Fruit fly (Drosophila melanogaster) whole organism, wandering third instar larva: ENCODE data around the gene CG13272.

ENCODE experiments used
- Abd-B ChIP-seq: fragments of >200 bp; optimal IDR thresholded peaks from 2 replicates; lab custom pipeline; 2017; ENCODE audit warnings: missing biosample characterization, missing genetic modification characterization
- CG9705 ChIP-seq: fragments of 200-800 bp; sonication (Bioruptor generic); optimal IDR thresholded peaks from 2 replicates; lab custom pipeline; 2018; ENCODE audit warnings: missing biosample characterization, mild to moderate bottlenecking, missing genetic modification characterization
- CrebA ChIP-seq: fragments of 200-800 bp; sonication (Bioruptor generic); optimal IDR thresholded peaks from 2 replicates; lab custom pipeline; 2016; ENCODE audit warnings: missing biosample characterization, mild to moderate bottlenecking, missing genetic modification characterization, borderline replicate concordance
- Dfd ChIP-seq: fragments of >200 bp; optimal IDR thresholded peaks from 2 replicates; lab custom pipeline; 2017; ENCODE audit warnings: missing biosample characterization, missing genetic modification characterization
- Dif ChIP-seq: fragments of 200-275, 200-300 bp; sonication (Bioruptor generic); optimal IDR thresholded peaks from 2 replicates; lab custom pipeline; 2018; ENCODE audit warnings: missing biosample characterization, missing genetic modification characterization; ENCODE audit not compliant: partially characterized antibody
- GATAd ChIP-seq: sonication (Bioruptor generic); optimal IDR thresholded peaks from 2 replicates; lab custom pipeline; 2016; ENCODE audit warnings: missing biosample characterization, missing genetic modification characterization
- HLH106 ChIP-seq: fragments of 200-800 bp; optimal IDR thresholded peaks from 3 replicates; lab custom pipeline; 2019; ENCODE audit warnings: missing biosample characterization, mild to moderate bottlenecking, missing genetic modification characterization, moderate library complexity
- Hnf4 ChIP-seq: fragments of 200-800 bp; sonication (Bioruptor generic); optimal IDR thresholded peaks from 2 replicates; lab custom pipeline; 2016; ENCODE audit warnings: missing biosample characterization, mild to moderate bottlenecking, missing genetic modification characterization
- Hr78 ChIP-seq: fragments of >200 bp; optimal IDR thresholded peaks from 2 replicates; lab custom pipeline; 2017; ENCODE audit warnings: missing biosample characterization, missing genetic modification characterization
- Hr83 ChIP-seq: fragments of 200-300 bp; sonication (Bioruptor generic); optimal IDR thresholded peaks from 2 replicates; lab custom pipeline; 2016; ENCODE audit warnings: missing biosample characterization, mild to moderate bottlenecking, missing genetic modification characterization, moderate library complexity; ENCODE audit not compliant: poor library complexity, severe bottlenecking
- Jra ChIP-seq: sonication (Bioruptor generic); optimal IDR thresholded peaks from 2 replicates; lab custom pipeline; 2016; ENCODE audit warnings: missing biosample characterization, missing genetic modification characterization
- Mio ChIP-seq: sonication (Bioruptor generic); optimal IDR thresholded peaks from 2 replicates; lab custom pipeline; 2016; ENCODE audit warnings: missing biosample characterization, missing genetic modification characterization
- Myc ChIP-seq: fragments of >200 bp; optimal IDR thresholded peaks from 2 replicates; lab custom pipeline; 2017
- N ChIP-seq: fragments of >200 bp; optimal IDR thresholded peaks from 2 replicates; lab custom pipeline; 2018; ENCODE audit warnings: missing biosample characterization, missing external identifiers, missing genetic modification characterization
- Rel ChIP-seq, 2 experiments: fragments of 200-800 bp; sonication (Bioruptor generic) in 1 of 2; optimal IDR thresholded peaks; 2 replicates in 1 of 2; 3 replicates in 1 of 2; lab custom pipeline; 2016 to 2019; ENCODE audit warnings: mild to moderate bottlenecking in 2 of 2, missing biosample characterization in 2 of 2, missing genetic modification characterization in 2 of 2, moderate library complexity in 1 of 2
- Sp1 ChIP-seq: fragments of 200-800 bp; sonication (Bioruptor generic); optimal IDR thresholded peaks from 3 replicates; lab custom pipeline; 2019; ENCODE audit warnings: missing biosample characterization, mild to moderate bottlenecking, missing genetic modification characterization, moderate library complexity
- Vsx2 ChIP-seq: fragments of 200-300, 225-300 bp; sonication (Bioruptor generic); optimal IDR thresholded peaks from 2 replicates; lab custom pipeline; 2018; ENCODE audit warnings: missing biosample characterization, missing genetic modification characterization; ENCODE audit not compliant: partially characterized antibody
- br ChIP-seq: fragments of 200-800 bp; sonication (Bioruptor generic); optimal IDR thresholded peaks from 2 replicates; lab custom pipeline; 2016; ENCODE audit warnings: missing biosample characterization, missing genetic modification characterization
- dl ChIP-seq, 2 experiments: fragments of 175-275, 200-275 bp in 1 of 2; fragments of 200-275 bp in 1 of 2; sonication (Bioruptor generic); optimal IDR thresholded peaks; lab custom pipeline; 2018; ENCODE audit warnings: mild to moderate bottlenecking in 2 of 2, missing biosample characterization in 2 of 2, missing genetic modification characterization in 2 of 2, moderate library complexity in 2 of 2; ENCODE audit not compliant: partially characterized antibody in 2 of 2, insufficient read depth in 1 of 2
- dmrt93B ChIP-seq: fragments of 200-800 bp; sonication (Bioruptor generic); optimal IDR thresholded peaks from 2 replicates; lab custom pipeline; 2018; ENCODE audit warnings: missing biosample characterization, mild to moderate bottlenecking, missing genetic modification characterization
- dsf ChIP-seq: sonication (Bioruptor generic); optimal IDR thresholded peaks from 2 replicates; lab custom pipeline; 2016; ENCODE audit warnings: missing biosample characterization, missing genetic modification characterization, borderline replicate concordance
- ey ChIP-seq: fragments of 200-800 bp; sonication (Bioruptor generic); optimal IDR thresholded peaks from 2 replicates; lab custom pipeline; 2016; ENCODE audit warnings: missing biosample characterization, missing genetic modification characterization
- foxo ChIP-seq, 2 experiments: fragments of 200-800 bp; sonication (Bioruptor generic); optimal IDR thresholded peaks; 2 replicates in 1 of 2; 3 replicates in 1 of 2; lab custom pipeline; 2016 to 2017; ENCODE audit warnings: missing biosample characterization in 2 of 2, missing genetic modification characterization in 2 of 2
- fru ChIP-seq: fragments of 200-800 bp; sonication (Bioruptor generic); optimal IDR thresholded peaks from 3 replicates; lab custom pipeline; 2016; ENCODE audit warnings: missing biosample characterization, mild to moderate bottlenecking, missing genetic modification characterization
- jim ChIP-seq: fragments of 175-275, 200-325 bp; sonication (Bioruptor generic); optimal IDR thresholded peaks from 2 replicates; lab custom pipeline; 2016; ENCODE audit warnings: missing biosample characterization, mild to moderate bottlenecking, missing genetic modification characterization
- lola ChIP-seq: fragments of >200 bp; optimal IDR thresholded peaks from 2 replicates; lab custom pipeline; 2017; ENCODE audit warnings: missing biosample characterization, missing genetic modification characterization
- psq ChIP-seq: fragments of 200-800 bp; sonication (Bioruptor generic); optimal IDR thresholded peaks from 3 replicates; lab custom pipeline; 2017; ENCODE audit warnings: missing biosample characterization, mild to moderate bottlenecking, missing genetic modification characterization, moderate library complexity
- rgr ChIP-seq: fragments of 200-800 bp; sonication (Bioruptor generic); optimal IDR thresholded peaks from 3 replicates; lab custom pipeline; 2016; ENCODE audit warnings: missing biosample characterization, mild to moderate bottlenecking, missing genetic modification characterization
- sage ChIP-seq: fragments of 200-800 bp; sonication (Bioruptor generic); optimal IDR thresholded peaks from 2 replicates; lab custom pipeline; 2016; ENCODE audit warnings: missing biosample characterization, mild to moderate bottlenecking, missing genetic modification characterization
- sv ChIP-seq: fragments of 200-800 bp; sonication (Bioruptor generic); optimal IDR thresholded peaks from 3 replicates; lab custom pipeline; 2016; ENCODE audit warnings: missing biosample characterization, missing genetic modification characterization
- usp ChIP-seq: fragments of >200 bp; optimal IDR thresholded peaks from 2 replicates; lab custom pipeline; 2017; ENCODE audit warnings: missing biosample characterization, missing genetic modification characterization

CG13272 gene

DNA sequence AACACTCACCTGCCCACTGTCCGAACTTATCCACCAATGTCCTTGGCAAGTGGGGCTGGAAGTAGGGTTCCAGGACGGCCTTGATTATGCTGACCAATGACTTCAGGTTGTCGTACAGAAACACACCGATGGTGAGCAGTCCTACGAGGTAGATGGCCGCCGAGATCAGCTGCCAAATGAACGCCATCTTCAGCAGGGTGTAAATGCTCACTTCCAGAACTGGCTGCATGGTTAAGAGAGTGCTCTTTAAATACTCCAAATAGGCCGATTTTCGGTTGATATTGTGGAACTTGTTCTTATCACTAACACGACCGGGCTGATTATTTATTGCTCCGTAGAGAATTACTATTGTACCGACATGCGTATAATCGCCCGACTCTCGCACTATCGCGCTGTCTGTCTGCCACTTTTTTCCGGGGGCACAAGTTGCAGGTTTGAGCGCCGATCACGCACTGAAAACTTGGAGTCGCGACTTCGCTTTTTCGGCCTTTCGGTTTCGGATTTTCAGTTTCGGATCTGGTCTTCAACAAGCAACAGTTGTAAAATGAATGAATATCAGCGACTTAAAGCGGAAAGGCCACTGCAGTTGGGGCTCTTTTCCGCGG lies 42.2 kb downstream of the CG13272 start:
- TF ChIP-seq sage (no peak), dsf (GFP tag; lab: Kevin White, UChicago) (no peak), Hr83 (no peak), Mio (no peak), usp (GFP tag; lab: Kevin White, UChicago) (no peak), Myc (no peak), dmrt93B (GFP tag; lab: Kevin White, UChicago) (no peak), Jra (GFP tag; lab: Kevin White, UChicago) (no peak), GATAd (GFP tag; lab: Kevin White, UChicago) (no peak), lola (GFP tag; lab: Kevin White, UChicago) (no peak), Dfd (GFP tag; lab: Kevin White, UChicago) (no peak), rgr (GFP tag; lab: Kevin White, UChicago) (no peak), br (GFP tag; lab: Kevin White, UChicago) (no peak), Hnf4 (GFP tag; lab: Kevin White, UChicago) (no peak), Abd-B (no peak), sv (GFP tag; lab: Kevin White, UChicago) (no peak), CrebA (GFP tag; lab: Kevin White, UChicago) (no peak), Rel (GFP tag; optimal IDR thresholded peaks at IDR 0.05; lab: Kevin White, UChicago) (no peak), Rel (tag; optimal IDR thresholded peaks at IDR 0.05; lab: Kevin White, UChicago) (no peak), ey (no peak)
- TF ChIP-seq, all 38 proteins: peak for 0

DNA sequence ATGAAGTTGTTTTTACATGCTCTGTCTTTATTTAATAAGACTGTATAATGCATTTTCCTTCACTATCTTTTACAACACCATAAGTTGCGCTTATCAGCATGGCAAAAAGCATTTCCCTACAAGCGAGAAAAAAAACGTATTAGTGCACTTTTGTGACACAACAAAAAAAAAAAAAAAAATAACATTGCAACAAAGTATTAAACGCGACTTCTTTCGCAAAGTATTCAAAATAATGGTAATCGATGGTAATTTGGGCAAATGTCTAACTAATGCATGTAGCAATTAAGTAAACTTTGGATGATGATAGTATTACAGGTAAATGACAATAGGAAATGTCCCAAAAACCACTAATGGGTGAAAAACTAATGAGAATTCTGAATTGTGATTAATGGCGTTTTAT lies 43.3 kb downstream of the CG13272 start:
- no peak for TF ChIP-seq sage
- TF ChIP-seq Rel (GFP tag; optimal IDR thresholded peaks at IDR 0.05; lab: Kevin White, UChicago): no peak
- no peak for TF ChIP-seq Rel (tag; optimal IDR thresholded peaks at IDR 0.05; lab: Kevin White, UChicago)

DNA sequence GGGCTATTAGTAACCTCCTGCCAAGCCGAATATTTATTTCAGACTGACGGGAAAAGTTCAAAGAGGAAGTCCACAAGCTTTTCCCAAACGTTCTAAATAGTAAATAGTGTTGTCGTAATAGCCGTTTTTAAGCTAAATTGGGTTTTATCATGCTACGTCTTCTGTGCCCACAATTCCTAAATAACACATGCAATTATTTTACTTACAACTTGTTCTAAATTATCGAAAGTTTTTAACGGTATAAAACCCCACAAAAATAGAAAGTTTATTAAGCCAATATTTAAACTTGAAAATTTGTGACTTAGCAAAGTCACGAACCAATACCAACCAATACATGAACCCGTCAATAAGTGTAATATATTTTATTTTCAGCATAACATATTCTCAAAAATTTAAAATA lies 44.0 kb downstream of the CG13272 start, which contains the start of gene CG13284:
Gene CG13284, minus strand, starts transcription at position 47 of the 400 bp plus-strand sequence.
- no peak for TF ChIP-seq Hnf4 (GFP tag; lab: Kevin White, UChicago)
- no peak for TF ChIP-seq lola (GFP tag; lab: Kevin White, UChicago)
- TF ChIP-seq sage: no peak
- no peak for TF ChIP-seq dsf (GFP tag; lab: Kevin White, UChicago)

DNA sequence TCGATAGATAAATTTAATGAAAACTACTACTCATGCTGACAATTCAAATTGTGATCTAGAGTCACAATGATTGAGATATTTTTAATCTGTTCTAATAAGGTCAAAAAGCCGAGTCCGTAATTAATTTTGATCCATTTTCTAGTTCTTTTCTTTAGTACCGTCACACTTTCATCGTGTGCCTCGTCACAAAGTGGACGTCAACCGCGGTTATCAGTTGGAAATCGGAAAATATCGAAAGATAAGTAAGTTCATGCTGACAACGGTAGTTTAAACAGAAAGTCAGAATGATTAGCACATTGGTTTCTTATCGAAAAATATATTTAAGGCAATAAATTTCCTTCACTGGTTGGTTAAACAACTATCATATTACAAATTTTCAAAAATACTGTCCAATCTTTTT lies 45.8 kb downstream of the CG13272 start:
- TF ChIP-seq foxo (GFP tag; optimal IDR thresholded peaks at IDR 0.05; lab: Kevin White, UChicago): no peak
- no peak for TF ChIP-seq Vsx2
- no peak for TF ChIP-seq HLH106 (tag; lab: Kevin White, UChicago)
- no peak for TF ChIP-seq dsf (GFP tag; lab: Kevin White, UChicago)
- no peak for TF ChIP-seq dmrt93B (GFP tag; lab: Kevin White, UChicago)
- TF ChIP-seq Sp1 (GFP tag; lab: Kevin White, UChicago): no peak
- no peak for TF ChIP-seq usp (GFP tag; lab: Kevin White, UChicago)
- no peak for TF ChIP-seq Hr78 (GFP tag; lab: Kevin White, UChicago)
- no peak for TF ChIP-seq Hr83
- no peak for TF ChIP-seq jim (GFP tag; lab: Kevin White, UChicago)
- TF ChIP-seq Abd-B: no peak
- no peak for TF ChIP-seq Jra (GFP tag; lab: Kevin White, UChicago)
- no peak for TF ChIP-seq N (GFP tag; lab: Kevin White, UChicago)
- no peak for TF ChIP-seq rgr (GFP tag; lab: Kevin White, UChicago)
- no peak for TF ChIP-seq fru (GFP tag; lab: Kevin White, UChicago)
- TF ChIP-seq psq (GFP tag; lab: Kevin White, UChicago): no peak
- no peak for TF ChIP-seq CG9705

DNA sequence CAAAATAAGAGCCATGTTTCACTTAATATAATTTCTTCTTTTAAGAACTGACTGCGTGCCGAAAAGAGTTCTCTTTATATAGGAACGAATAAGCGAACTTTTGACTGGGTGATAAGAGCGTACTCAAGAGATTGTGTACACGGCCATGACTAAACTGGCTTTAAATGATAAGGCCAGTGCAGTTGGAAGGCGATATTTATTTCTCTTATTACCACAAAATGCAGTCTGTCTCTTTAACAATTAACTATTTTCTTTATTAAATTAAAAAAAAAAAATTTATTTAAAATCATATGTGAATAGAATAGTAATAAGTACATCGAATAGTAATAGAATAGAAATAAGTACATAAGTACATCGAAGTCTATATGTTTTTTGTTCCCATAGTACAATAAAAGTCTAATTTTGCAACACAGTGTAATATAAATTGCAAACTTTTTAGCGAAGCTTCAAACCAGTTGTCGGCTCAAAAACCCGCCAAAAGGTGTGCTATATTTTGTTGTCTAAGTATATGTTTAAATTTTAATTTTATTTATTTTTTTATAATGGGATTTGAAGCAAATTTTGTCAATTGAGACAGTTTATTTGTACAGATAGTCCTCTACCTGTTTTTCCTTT lies 47.7 kb downstream of the CG13272 start, which contains the start of gene CG31810:
Gene CG31810, minus strand, starts transcription at position 51 of the 615 bp plus-strand sequence.
- peak; percentile 36 for TF ChIP-seq Myc
- TF ChIP-seq Dif (GFP tag; lab: Kevin White, UChicago): peak; percentile 28
- TF ChIP-seq Dfd (GFP tag; lab: Kevin White, UChicago): no peak
- TF ChIP-seq dl (GFP tag; optimal IDR thresholded peaks at IDR 0.05; lab: Kevin White, UChicago; ENCODE audit: insufficient read depth in 1 of 2, partially characterized antibody in 2 of 2): peak in 1 of 2 experiments; percentile 31
- peak; percentile 1 for TF ChIP-seq HLH106 (tag; lab: Kevin White, UChicago)
- TF ChIP-seq Abd-B: no peak
